Worm (Caenorhabditis elegans) whole organism, midembryonic: ENCODE data around the gene B0035.18.

Experiments used
- flt-1 ChIP-seq: fragments of 200-800 bp; sonication (Bioruptor generic); IDR thresholded peaks from 2 replicates; pipeline ENCODE4 v1.3.6; 2022; ENCODE audit warnings: missing genetic modification characterization, missing compliant biosample characterization
- tab-1 ChIP-seq: fragments of 200-800 bp; sonication (Bioruptor generic); IDR thresholded peaks from 2 replicates; pipeline ENCODE4 v1.3.6; 2022; ENCODE audit warnings: missing genetic modification characterization, missing compliant biosample characterization

DNA sequence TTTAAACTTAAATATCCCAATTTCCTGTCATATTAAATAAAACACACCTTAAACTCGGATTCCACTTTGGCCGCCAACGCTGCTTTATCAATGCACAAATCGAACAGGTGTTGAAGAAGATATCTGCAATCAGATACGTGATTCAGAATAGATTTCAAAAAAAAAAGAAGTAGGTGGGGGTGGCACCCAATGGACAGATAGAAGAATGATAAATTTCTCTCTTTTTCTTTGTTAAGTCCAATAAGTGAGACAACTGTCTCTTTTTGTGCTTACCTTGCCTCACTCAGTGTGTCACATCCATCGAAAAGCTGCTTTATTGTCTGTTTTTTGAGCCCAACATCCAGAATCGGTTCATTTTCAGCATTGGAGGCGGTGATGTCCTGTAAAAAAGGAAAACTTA is 30.7 kb downstream of the B0035.18 start:
- TF ChIP-seq tab-1 (GFP tag; lab: Robert Waterston, UW), result no peak
- TF ChIP-seq flt-1 (GFP tag; lab: Robert Waterston, UW), result no peak
